Worm (Caenorhabditis elegans) whole organism, midembryonic: ENCODE results near the gene pdhk-2.

Source experiments
- cog-1 ChIP-seq: sonication (generic microtip); optimal IDR thresholded peaks from 2 replicates; lab custom pipeline; 2016; ENCODE audit warnings: missing genetic modification characterization, missing compliant biosample characterization
- flt-1 ChIP-seq: fragments of 200-800 bp; sonication (Bioruptor generic); IDR thresholded peaks from 2 replicates; pipeline ENCODE4 v1.3.6; 2022; ENCODE audit warnings: missing genetic modification characterization, missing compliant biosample characterization
- ref-1 ChIP-seq: fragments of 200-800 bp; sonication (Bioruptor generic); conservative IDR thresholded peaks from 2 replicates; pipeline ENCODE4 v1.3.6; 2022; ENCODE audit warnings: missing genetic modification reagents, missing genetic modification characterization, missing compliant biosample characterization

DNA sequence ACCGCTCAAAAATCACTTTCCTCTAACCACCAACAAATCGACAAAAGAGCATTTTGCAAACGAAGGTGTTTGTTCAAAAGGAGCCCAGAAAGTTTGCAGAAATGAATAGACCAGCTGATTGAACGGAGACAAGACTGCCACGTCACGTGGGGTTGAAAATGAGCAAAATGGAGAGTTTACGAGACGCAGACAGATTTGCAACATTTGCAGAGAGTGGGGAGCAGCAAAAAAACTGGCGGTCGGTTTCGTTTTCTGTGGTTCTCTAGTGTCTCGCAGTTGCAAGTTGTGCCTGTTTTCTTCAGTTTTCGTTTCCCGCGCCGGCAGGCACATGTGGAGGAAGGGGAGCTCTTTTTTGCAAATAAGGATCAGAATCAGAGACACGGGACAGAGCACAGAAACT, 44.2 kb upstream of the pdhk-2 start:
- TF ChIP-seq ref-1 = no peak
- no peak for TF ChIP-seq cog-1
- TF ChIP-seq flt-1 (GFP tag; lab: Robert Waterston, UW) = no peak
